Worm (Caenorhabditis elegans) whole organism, mixed stage, embryonic: ENCODE data around the gene C25H3.1.

Experiments used
- bed-3 ChIP-seq: fragments of 200-800 bp; sonication (Bioruptor generic); optimal IDR thresholded peaks from 3 replicates; lab custom pipeline; 2018; ENCODE audit warnings: mild to moderate bottlenecking, missing genetic modification characterization, moderate library complexity, missing compliant biosample characterization
- blmp-1 ChIP-seq: fragments of 150-350 bp; optimal IDR thresholded peaks from 2 replicates; lab custom pipeline; 2014; ENCODE audit warnings: missing biosample characterization, missing genetic modification characterization
- ceh-39 ChIP-seq: fragments of 150-350 bp; optimal IDR thresholded peaks from 2 replicates; lab custom pipeline; 2014; ENCODE audit warnings: missing biosample characterization, missing genetic modification characterization
- ceh-43 ChIP-seq: fragments of 200-800 bp; sonication (Bioruptor generic); optimal IDR thresholded peaks from 2 replicates; lab custom pipeline; 2018; ENCODE audit warnings: mild to moderate bottlenecking, missing genetic modification characterization, moderate library complexity, missing compliant biosample characterization
- ces-1 ChIP-seq: fragments of 150-350 bp; optimal IDR thresholded peaks from 2 replicates; lab custom pipeline; 2014; ENCODE audit warnings: missing biosample characterization, missing genetic modification reagents, missing genetic modification characterization
- cnd-1 ChIP-seq: fragments of 200-800 bp; sonication (Bioruptor generic); optimal IDR thresholded peaks from 2 replicates; lab custom pipeline; 2018; ENCODE audit warnings: mild to moderate bottlenecking, missing genetic modification characterization, missing compliant biosample characterization
- drap-1 ChIP-seq: fragments of 200-800 bp; sonication (Bioruptor generic); optimal IDR thresholded peaks from 3 replicates; lab custom pipeline; 2018; ENCODE audit warnings: mild to moderate bottlenecking, missing genetic modification characterization, missing compliant biosample characterization
- elt-1 ChIP-seq: sonication (generic microtip); optimal IDR thresholded peaks from 2 replicates; lab custom pipeline; 2017; ENCODE audit warnings: missing genetic modification characterization, mild to moderate bottlenecking, missing compliant biosample characterization, antibody characterized with exemption, moderate library complexity, borderline replicate concordance; ENCODE audit not compliant: insufficient read depth
- elt-3 ChIP-seq: fragments of 150-350 bp; optimal IDR thresholded peaks from 2 replicates; lab custom pipeline; 2014; ENCODE audit warnings: missing biosample characterization, missing genetic modification characterization
- flh-1 ChIP-seq: fragments of 200-800 bp; sonication (Bioruptor generic); optimal IDR thresholded peaks from 2 replicates; lab custom pipeline; 2018; ENCODE audit warnings: mild to moderate bottlenecking, missing genetic modification characterization, moderate library complexity, missing compliant biosample characterization
- hlh-1 ChIP-seq: fragments of 150-350 bp; optimal IDR thresholded peaks from 2 replicates; lab custom pipeline; 2014; ENCODE audit warnings: missing biosample characterization, missing genetic modification reagents, missing genetic modification characterization
- lin-32 ChIP-seq: fragments of 200-800 bp; sonication (Bioruptor generic); optimal IDR thresholded peaks from 2 replicates; lab custom pipeline; 2018; ENCODE audit warnings: mild to moderate bottlenecking, missing genetic modification characterization, missing compliant biosample characterization
- mab-5 ChIP-seq: fragments of 150-350 bp; optimal IDR thresholded peaks from 2 replicates; lab custom pipeline; 2014; ENCODE audit warnings: missing biosample characterization, missing genetic modification characterization
- mep-1 ChIP-seq: fragments of 150-350 bp; optimal IDR thresholded peaks from 2 replicates; lab custom pipeline; 2017; ENCODE audit warnings: missing biosample characterization, missing genetic modification reagents, missing genetic modification characterization, inconsistent platforms
- nhr-12 ChIP-seq: fragments of 150-350 bp; optimal IDR thresholded peaks from 2 replicates; lab custom pipeline; 2014; ENCODE audit warnings: missing biosample characterization, missing genetic modification characterization
- nhr-2 ChIP-seq: fragments of 150-350 bp; optimal IDR thresholded peaks from 2 replicates; lab custom pipeline; 2014; ENCODE audit warnings: missing biosample characterization, missing genetic modification characterization
- nhr-28 ChIP-seq: fragments of 150-350 bp; optimal IDR thresholded peaks from 2 replicates; lab custom pipeline; 2014; ENCODE audit warnings: missing biosample characterization, missing genetic modification characterization
- nhr-76 ChIP-seq: sonication (generic microtip); optimal IDR thresholded peaks from 2 replicates; lab custom pipeline; 2017; ENCODE audit warnings: missing biosample characterization, missing genetic modification characterization
- pha-4 ChIP-seq: fragments of 150-350 bp; optimal IDR thresholded peaks from 2 replicates; lab custom pipeline; 2018; ENCODE audit warnings: missing biosample characterization, missing genetic modification reagents, missing genetic modification characterization
- snpc-4 ChIP-seq: fragments of 150-350 bp; optimal IDR thresholded peaks from 2 replicates; lab custom pipeline; 2014; ENCODE audit warnings: missing biosample characterization, missing genetic modification characterization
- sptf-1 ChIP-seq: sonication (generic microtip); optimal IDR thresholded peaks from 2 replicates; lab custom pipeline; 2017; ENCODE audit warnings: mild to moderate bottlenecking, missing genetic modification characterization, moderate library complexity, missing compliant biosample characterization
- tbx-8 ChIP-seq: fragments of 200-800 bp; sonication (Bioruptor generic); optimal IDR thresholded peaks from 2 replicates; lab custom pipeline; 2018; ENCODE audit warnings: mild to moderate bottlenecking, missing genetic modification characterization, moderate library complexity, missing compliant biosample characterization
- unc-120 ChIP-seq: sonication (generic microtip); optimal IDR thresholded peaks from 2 replicates; lab custom pipeline; 2017; ENCODE audit warnings: missing genetic modification characterization, missing compliant biosample characterization; ENCODE audit not compliant: poor library complexity, severe bottlenecking
- unc-39 ChIP-seq: fragments of 150-350 bp; optimal IDR thresholded peaks from 2 replicates; lab custom pipeline; 2014; ENCODE audit warnings: missing biosample characterization, missing genetic modification characterization
- unc-62 ChIP-seq: fragments of 150-350 bp; optimal IDR thresholded peaks from 2 replicates; lab custom pipeline; 2014; ENCODE audit warnings: missing biosample characterization, missing genetic modification reagents, missing genetic modification characterization
- ztf-11 ChIP-seq: fragments of 150-350 bp; optimal IDR thresholded peaks from 2 replicates; lab custom pipeline; 2014; ENCODE audit warnings: missing biosample characterization, missing genetic modification characterization

C25H3.1 gene

ce11 chrII:5696218-5696617, 2.7 kb upstream of the C25H3.1 start:
- no peak for TF ChIP-seq sptf-1 (tag; lab: Kevin White, UChicago)
- no peak for TF ChIP-seq hlh-1
- no peak for TF ChIP-seq elt-3 (tag; lab: Kevin White, UChicago)
- TF ChIP-seq tbx-8 (GFP tag; lab: Kevin White, UChicago): no peak
- TF ChIP-seq nhr-28 (tag; lab: Kevin White, UChicago): no peak
- no peak for TF ChIP-seq nhr-2 (tag; lab: Kevin White, UChicago)
- TF ChIP-seq, all 35 proteins: peak for 0

ce11 chrII:5697338-5697737, 1.5 kb upstream of the C25H3.1 start:
- TF ChIP-seq nhr-76 (tag; lab: Kevin White, UChicago) (no peak), nhr-12 (tag; lab: Kevin White, UChicago) (no peak), elt-1 (tag; lab: Kevin White, UChicago) (no peak), pha-4 (tag; lab: Kevin White, UChicago) (no peak)

- no peak for TF ChIP-seq pha-4 (tag; lab: Kevin White, UChicago)
Measured at ce11 chrII:5698254-5698653, 617 bp upstream of the C25H3.1 start.

ce11 chrII:5701485-5701884, 2.6 kb downstream of the C25H3.1 start:
- no peak for TF ChIP-seq ztf-11
- peak; percentile 31 for TF ChIP-seq mep-1 (tag; lab: Kevin White, UChicago)
- TF ChIP-seq ceh-39: no peak
- no peak for TF ChIP-seq unc-120 (tag; lab: Kevin White, UChicago)
- TF ChIP-seq ces-1 (GFP tag; lab: Kevin White, UChicago): peak; percentile 1

ce11 chrII:5702611-5703192, 3.8 kb downstream of the C25H3.1 start:
- TF ChIP-seq nhr-76 (tag; lab: Kevin White, UChicago) (no peak), ces-1 (GFP tag; lab: Kevin White, UChicago) (peak; percentile 77)

ce11 chrII:5704479-5704878, 5.6 kb downstream of the C25H3.1 start:
- TF ChIP-seq nhr-2 (tag; lab: Kevin White, UChicago) (no peak), snpc-4 (no peak), elt-3 (tag; lab: Kevin White, UChicago) (no peak), ceh-39 (no peak), ces-1 (GFP tag; lab: Kevin White, UChicago) (peak; percentile 2), blmp-1 (tag; lab: Kevin White, UChicago) (no peak), elt-1 (tag; lab: Kevin White, UChicago) (peak; percentile 56)

ce11 chrII:5707532-5707931, 8.7 kb downstream of the C25H3.1 start, which contains the start of gene osta-2:
Gene osta-2, plus strand, starts transcription at chrII:5707691.
- no peak for TF ChIP-seq cnd-1
- no peak for TF ChIP-seq mab-5 (tag; lab: Kevin White, UChicago)
- no peak for TF ChIP-seq bed-3
- no peak for TF ChIP-seq unc-62 (GFP tag; lab: Kevin White, UChicago)
- no peak for TF ChIP-seq flh-1
- TF ChIP-seq, all 35 proteins: peak for 0

ce11 chrII:5708154-5708553, 9.3 kb downstream of the C25H3.1 start:
- TF ChIP-seq flh-1 (no peak), ces-1 (GFP tag; lab: Kevin White, UChicago) (peak; percentile 89)

ce11 chrII:5710835-5711234, 12.0 kb downstream of the C25H3.1 start:
- TF ChIP-seq ztf-11 (no peak), mep-1 (tag; lab: Kevin White, UChicago) (no peak), sptf-1 (tag; lab: Kevin White, UChicago) (no peak), lin-32 (GFP tag; lab: Kevin White, UChicago) (no peak), unc-39 (tag; lab: Kevin White, UChicago) (no peak), nhr-76 (tag; lab: Kevin White, UChicago) (no peak), ceh-43 (GFP tag; lab: Kevin White, UChicago) (no peak), drap-1 (GFP tag; lab: Kevin White, UChicago) (no peak)
